Worm (Caenorhabditis elegans) whole organism, late embryonic: ENCODE results near the gene T16G1.5.
A peak's percentile ranks its signal among the peaks of the same experiment; 100 is the strongest.

ENCODE experiments used
- C38D4.7 ChIP-seq: fragments of 200-800 bp; sonication (Bioruptor generic); optimal IDR thresholded peaks from 2 replicates; lab custom pipeline; 2018; ENCODE audit warnings: mild to moderate bottlenecking, missing genetic modification characterization, moderate library complexity, missing compliant biosample characterization
- F13H6.1 ChIP-seq: sonication (generic microtip); optimal IDR thresholded peaks from 2 replicates; lab custom pipeline; 2016; ENCODE audit warnings: missing genetic modification characterization, missing compliant biosample characterization
- K02D7.2 ChIP-seq: sonication (generic microtip); optimal IDR thresholded peaks from 2 replicates; lab custom pipeline; 2017; ENCODE audit warnings: mild to moderate bottlenecking, missing genetic modification characterization, missing compliant biosample characterization
- K09A11.1 ChIP-seq: sonication (generic microtip); optimal IDR thresholded peaks from 2 replicates; lab custom pipeline; 2017; ENCODE audit warnings: antibody characterized with exemption, mild to moderate bottlenecking, missing genetic modification characterization, missing compliant biosample characterization; ENCODE audit not compliant: insufficient read depth
- T23F11.4 ChIP-seq: fragments of 200-800 bp; sonication (Bioruptor generic); optimal IDR thresholded peaks from 2 replicates; lab custom pipeline; 2018; ENCODE audit warnings: mild to moderate bottlenecking, missing genetic modification characterization, missing compliant biosample characterization
- ama-1 ChIP-seq: fragments of 150-350 bp; optimal IDR thresholded peaks from 2 replicates; lab custom pipeline; 2014
- ceh-19 ChIP-seq: fragments of 200-800 bp; sonication (Bioruptor generic); optimal IDR thresholded peaks from 2 replicates; lab custom pipeline; 2018; ENCODE audit warnings: mild to moderate bottlenecking, missing genetic modification characterization, missing compliant biosample characterization
- ceh-34 ChIP-seq: sonication (generic microtip); optimal IDR thresholded peaks from 2 replicates; lab custom pipeline; 2016; ENCODE audit warnings: mild to moderate bottlenecking, missing genetic modification characterization, missing compliant biosample characterization
- ceh-6 ChIP-seq: fragments of 200-800 bp; sonication (Bioruptor generic); optimal IDR thresholded peaks from 2 replicates; lab custom pipeline; 2018; ENCODE audit warnings: mild to moderate bottlenecking, missing genetic modification characterization, missing compliant biosample characterization
- ceh-9 ChIP-seq: sonication (generic microtip); optimal IDR thresholded peaks from 2 replicates; lab custom pipeline; 2016; ENCODE audit warnings: mild to moderate bottlenecking, missing genetic modification characterization, inconsistent platforms, missing compliant biosample characterization
- che-1 ChIP-seq: sonication (generic microtip); optimal IDR thresholded peaks from 2 replicates; lab custom pipeline; 2016; ENCODE audit warnings: mild to moderate bottlenecking, missing genetic modification characterization, missing compliant biosample characterization
- dve-1 ChIP-seq: sonication (generic microtip); optimal IDR thresholded peaks from 2 replicates; lab custom pipeline; 2017; ENCODE audit warnings: antibody characterized with exemption, mild to moderate bottlenecking, missing genetic modification characterization, missing compliant biosample characterization
- elt-2 ChIP-seq: sonication (generic microtip); optimal IDR thresholded peaks from 2 replicates; lab custom pipeline; 2016; ENCODE audit warnings: missing genetic modification reagents, missing genetic modification characterization, missing compliant biosample characterization
- elt-4 ChIP-seq: sonication (generic microtip); optimal IDR thresholded peaks from 2 replicates; lab custom pipeline; 2016; ENCODE audit warnings: missing genetic modification characterization, missing compliant biosample characterization
- fax-1 ChIP-seq: sonication (generic microtip); optimal IDR thresholded peaks from 2 replicates; lab custom pipeline; 2016; ENCODE audit warnings: missing genotype, missing genetic modification characterization, missing compliant biosample characterization
- gmeb-2 ChIP-seq: sonication (generic microtip); optimal IDR thresholded peaks from 2 replicates; lab custom pipeline; 2016; ENCODE audit warnings: missing genetic modification characterization, inconsistent platforms, missing compliant biosample characterization
- hlh-30 ChIP-seq: sonication (generic microtip); optimal IDR thresholded peaks from 2 replicates; lab custom pipeline; 2017; ENCODE audit warnings: antibody characterized with exemption, missing genetic modification characterization, missing compliant biosample characterization; ENCODE audit not compliant: insufficient read depth
- hlh-6 ChIP-seq: sonication (generic microtip); optimal IDR thresholded peaks from 2 replicates; lab custom pipeline; 2016; ENCODE audit warnings: missing genotype, missing genetic modification characterization, missing compliant biosample characterization
- hlh-8 ChIP-seq: sonication (generic microtip); optimal IDR thresholded peaks from 2 replicates; lab custom pipeline; 2016; ENCODE audit warnings: missing genotype, missing genetic modification characterization, missing compliant biosample characterization
- mec-3 ChIP-seq: sonication (generic microtip); optimal IDR thresholded peaks from 2 replicates; lab custom pipeline; 2016; ENCODE audit warnings: borderline replicate concordance, missing genetic modification characterization, missing compliant biosample characterization
- nfya-1 ChIP-seq: sonication (generic microtip); optimal IDR thresholded peaks from 2 replicates; lab custom pipeline; 2017; ENCODE audit warnings: missing genetic modification characterization, mild to moderate bottlenecking, missing compliant biosample characterization, antibody characterized with exemption, moderate library complexity
- nhr-232 ChIP-seq: sonication (generic microtip); optimal IDR thresholded peaks from 2 replicates; lab custom pipeline; 2016; ENCODE audit warnings: missing genetic modification characterization, missing compliant biosample characterization
- odd-2 ChIP-seq: sonication (generic microtip); optimal IDR thresholded peaks from 2 replicates; lab custom pipeline; 2017; ENCODE audit warnings: antibody characterized with exemption, mild to moderate bottlenecking, missing genetic modification characterization, missing compliant biosample characterization
- pqm-1 ChIP-seq: sonication (generic microtip); optimal IDR thresholded peaks from 2 replicates; lab custom pipeline; 2016; ENCODE audit warnings: missing genetic modification characterization, missing compliant biosample characterization
- unc-3 ChIP-seq, 2 experiments: fragments of 200-800 bp in 1 of 2; sonication (Bioruptor generic) in 1 of 2; sonication (generic microtip) in 1 of 2; conservative IDR thresholded peaks in 1 of 2; optimal IDR thresholded peaks in 1 of 2; 2 replicates each; pipeline versions ENCODE4 v1.3.6 to Lab custom; 2016 to 2022; ENCODE audit warnings: missing compliant biosample characterization in 2 of 2, missing genetic modification characterization in 2 of 2, missing genetic modification reagents in 1 of 2
- unc-42 ChIP-seq: sonication (generic microtip); optimal IDR thresholded peaks from 2 replicates; lab custom pipeline; 2016; ENCODE audit warnings: missing genotype, missing genetic modification characterization, missing compliant biosample characterization
- unc-55 ChIP-seq: sonication (generic microtip); optimal IDR thresholded peaks from 2 replicates; lab custom pipeline; 2017; ENCODE audit warnings: missing biosample characterization, missing genetic modification reagents, missing genetic modification characterization
- unc-86 ChIP-seq: sonication (generic microtip); optimal IDR thresholded peaks from 2 replicates; lab custom pipeline; 2016; ENCODE audit warnings: missing genetic modification characterization, missing compliant biosample characterization
- zip-5 ChIP-seq: sonication (generic microtip); optimal IDR thresholded peaks from 2 replicates; lab custom pipeline; 2016; ENCODE audit warnings: missing genetic modification characterization, missing compliant biosample characterization

T16G1.5 gene

DNA sequence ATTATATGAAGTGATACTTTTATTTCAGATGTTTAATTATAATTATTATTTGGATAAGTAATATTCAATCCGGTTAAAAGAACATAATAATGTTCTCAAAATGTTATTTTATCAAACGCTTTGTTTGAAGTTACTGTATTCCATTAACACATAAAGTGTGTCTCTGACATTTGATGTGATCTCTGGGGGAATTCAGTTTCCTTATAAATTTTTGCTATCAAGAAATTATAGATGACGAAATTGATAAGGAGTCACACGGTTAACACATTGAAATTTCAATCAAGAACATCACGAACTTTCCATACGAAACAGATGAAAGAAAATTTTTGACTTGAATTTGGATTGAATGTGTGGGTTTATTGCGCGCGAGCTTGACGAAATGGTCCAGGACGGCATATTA lies 17.7 kb downstream of the T16G1.5 start:
- TF ChIP-seq che-1 (tag; lab: Kevin White, UChicago) (no peak), nhr-232 (tag; lab: Kevin White, UChicago) (no peak), C38D4.7 (no peak), nfya-1 (tag; lab: Kevin White, UChicago) (no peak), gmeb-2 (no peak), fax-1 (tag; lab: Kevin White, UChicago) (no peak), T23F11.4 (GFP tag; lab: Kevin White, UChicago) (no peak), pqm-1 (tag; lab: Kevin White, UChicago) (no peak), odd-2 (tag; lab: Kevin White, UChicago) (no peak), unc-42 (tag; lab: Kevin White, UChicago) (no peak), hlh-30 (tag; lab: Kevin White, UChicago) (no peak), hlh-6 (tag; lab: Kevin White, UChicago) (no peak), elt-2 (tag; lab: Kevin White, UChicago) (no peak), elt-4 (tag; lab: Kevin White, UChicago) (no peak), unc-3 (GFP tag; conservative IDR thresholded peaks at IDR 0.05; lab: Robert Waterston, UW) (no peak), unc-3 (tag; optimal IDR thresholded peaks at IDR 0.05; lab: Kevin White, UChicago) (no peak), K09A11.1 (tag; lab: Kevin White, UChicago) (no peak), dve-1 (tag; lab: Kevin White, UChicago) (no peak), mec-3 (tag; lab: Kevin White, UChicago) (no peak), hlh-8 (tag; lab: Kevin White, UChicago) (no peak)
- TF ChIP-seq, all 69 proteins: peak for 0

DNA sequence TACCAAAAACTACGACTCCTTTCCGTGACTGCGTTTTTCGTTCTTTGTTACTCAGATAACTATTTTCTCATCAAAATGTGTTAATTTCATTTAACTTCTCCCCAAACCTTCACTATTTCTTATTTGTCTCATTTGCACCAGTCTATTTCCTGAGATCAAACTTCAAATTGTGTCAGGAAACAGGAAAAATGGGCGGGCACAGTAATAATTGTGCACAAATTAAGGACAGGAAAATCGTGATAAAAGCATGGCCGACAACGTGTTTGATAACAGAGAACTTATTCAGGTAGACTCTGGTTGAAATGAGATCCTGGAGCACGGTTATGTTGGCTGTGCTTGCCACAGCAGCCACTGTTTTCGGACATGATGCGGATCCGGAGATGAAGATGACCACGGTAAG lies 19.6 kb downstream of the T16G1.5 start, which contains the start of gene lipl-1:
Gene lipl-1, plus strand, starts transcription at position 282 of the 400 bp plus-strand sequence.
- no peak for TF ChIP-seq C38D4.7
- TF ChIP-seq K02D7.2 (tag; lab: Kevin White, UChicago): no peak
- TF ChIP-seq ceh-19 (GFP tag; lab: Kevin White, UChicago): no peak
- no peak for TF ChIP-seq dve-1 (tag; lab: Kevin White, UChicago)
- TF ChIP-seq F13H6.1 (tag; lab: Kevin White, UChicago): no peak
- no peak for TF ChIP-seq unc-86
- TF ChIP-seq unc-55: no peak

- TF ChIP-seq ceh-6 (GFP tag; lab: Kevin White, UChicago) (no peak), ceh-19 (GFP tag; lab: Kevin White, UChicago) (no peak), elt-2 (tag; lab: Kevin White, UChicago) (peak; percentile 68), nfya-1 (tag; lab: Kevin White, UChicago) (no peak)
Observed at ce11 chrV:12909544-12910157, 29.7 kb downstream of the T16G1.5 start, which contains the start of gene nid-1. nid-1 (plus strand) TSS chrV:12910107.

DNA sequence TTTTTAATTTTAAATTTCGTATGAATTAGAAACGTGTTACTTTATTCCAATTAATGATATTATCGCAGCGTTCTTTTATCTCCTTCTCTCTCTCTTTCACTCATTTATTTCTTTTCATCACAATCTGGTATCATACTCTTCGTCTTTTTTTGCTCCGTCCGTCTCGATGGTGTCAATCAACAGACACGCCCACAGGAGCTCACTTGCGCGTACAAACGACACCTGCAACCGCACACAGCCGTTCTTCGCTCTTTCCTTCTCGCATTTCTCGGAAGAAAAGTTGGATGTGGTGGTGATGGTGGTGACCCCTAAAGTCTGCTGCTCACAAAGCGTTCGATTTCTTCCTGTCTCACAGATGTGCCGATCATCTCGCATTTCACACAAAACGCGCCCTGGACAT lies 30.7 kb downstream of the T16G1.5 start:
- peak; percentile 6 for TF ChIP-seq ceh-34 (tag; lab: Kevin White, UChicago)
- no peak for TF ChIP-seq F13H6.1 (tag; lab: Kevin White, UChicago)

ce11 chrV:12907436-12907835 lies 31.9 kb downstream of the T16G1.5 start:
- TF ChIP-seq hlh-6 (tag; lab: Kevin White, UChicago) (no peak), unc-55 (peak; percentile 73), mec-3 (tag; lab: Kevin White, UChicago) (no peak)

ce11 chrV:12906732-12907131 lies 32.6 kb downstream of the T16G1.5 start, which contains the start of gene ttr-29:
ttr-29 (minus strand) TSS chrV:12906832.
- TF ChIP-seq ceh-9 (tag; lab: Kevin White, UChicago) (no peak), ama-1 (lab: Kevin White, UChicago) (no peak), zip-5 (no peak), K09A11.1 (tag; lab: Kevin White, UChicago) (no peak), elt-4 (tag; lab: Kevin White, UChicago) (no peak), fax-1 (tag; lab: Kevin White, UChicago) (no peak)
